Worm (Caenorhabditis elegans) whole organism, L2 larva: Measurements from ENCODE around the gene ZK1010.8.
A peak's percentile ranks its signal among the peaks of the same experiment; 100 is the strongest.

Source experiments
- C34F6.9 ChIP-seq: fragments of 150-350 bp; optimal IDR thresholded peaks from 2 replicates; lab custom pipeline; 2014; ENCODE audit warnings: missing biosample characterization, missing genetic modification characterization
- aly-2 ChIP-seq: fragments of 150-350 bp; optimal IDR thresholded peaks from 2 replicates; lab custom pipeline; 2014; ENCODE audit warnings: missing biosample characterization, missing genetic modification characterization
- ama-1 ChIP-seq: fragments of 150-350 bp; optimal IDR thresholded peaks from 2 replicates; lab custom pipeline; 2018; ENCODE audit warnings: inconsistent platforms
- ceh-82 ChIP-seq: fragments of 150-350 bp; optimal IDR thresholded peaks from 2 replicates; lab custom pipeline; 2014; ENCODE audit warnings: missing biosample characterization, missing genetic modification characterization
- crh-2 ChIP-seq: sonication (generic microtip); optimal IDR thresholded peaks from 2 replicates; lab custom pipeline; 2017; ENCODE audit warnings: missing biosample characterization, missing genetic modification characterization
- dmd-4 ChIP-seq: sonication (generic microtip); optimal IDR thresholded peaks from 2 replicates; lab custom pipeline; 2017; ENCODE audit warnings: missing biosample characterization, missing genetic modification characterization
- fos-1 ChIP-seq: fragments of 150-350 bp; optimal IDR thresholded peaks from 2 replicates; lab custom pipeline; 2014; ENCODE audit warnings: missing biosample characterization, missing genetic modification characterization
- gmeb-1 ChIP-seq: fragments of 150-350 bp; optimal IDR thresholded peaks from 2 replicates; lab custom pipeline; 2014; ENCODE audit warnings: missing biosample characterization, missing genetic modification characterization
- lin-11 ChIP-seq: fragments of 150-350 bp; sonication (generic microtip); optimal IDR thresholded peaks from 2 replicates; lab custom pipeline; 2014; ENCODE audit warnings: missing biosample characterization, missing genetic modification characterization, inconsistent platforms, mixed read lengths
- lin-13 ChIP-seq: fragments of 150-350 bp; optimal IDR thresholded peaks from 2 replicates; lab custom pipeline; 2014; ENCODE audit warnings: missing biosample characterization, missing genetic modification reagents, missing genetic modification characterization
- lin-39 ChIP-seq: fragments of 150-350 bp; optimal IDR thresholded peaks from 2 replicates; lab custom pipeline; 2014; ENCODE audit warnings: missing biosample characterization, missing genetic modification reagents, missing genetic modification characterization
- lsy-2 ChIP-seq, 2 experiments: fragments of 150-350 bp in 1 of 2; sonication (generic microtip) in 1 of 2; optimal IDR thresholded peaks; 2 replicates each; lab custom pipeline; 2014 to 2017; ENCODE audit warnings: missing biosample characterization in 2 of 2, missing genetic modification characterization in 2 of 2
- mab-5 ChIP-seq: fragments of 150-350 bp; optimal IDR thresholded peaks from 2 replicates; lab custom pipeline; 2014; ENCODE audit warnings: missing biosample characterization, missing genetic modification characterization
- mbf-1 ChIP-seq: sonication (generic microtip); optimal IDR thresholded peaks from 2 replicates; lab custom pipeline; 2017; ENCODE audit warnings: missing biosample characterization, missing genetic modification characterization
- mdl-1 ChIP-seq, 2 experiments: fragments of 150-350 bp in 1 of 2; sonication (generic microtip) in 1 of 2; optimal IDR thresholded peaks; 2 replicates each; lab custom pipeline; 2017; ENCODE audit warnings: missing biosample characterization in 2 of 2, missing genetic modification characterization in 2 of 2
- nhr-10 ChIP-seq: sonication (generic microtip); optimal IDR thresholded peaks from 2 replicates; lab custom pipeline; 2017; ENCODE audit warnings: missing biosample characterization, missing genetic modification characterization
- nhr-11 ChIP-seq: fragments of 150-350 bp; optimal IDR thresholded peaks from 2 replicates; lab custom pipeline; 2014; ENCODE audit warnings: missing biosample characterization, missing genetic modification characterization
- nhr-12 ChIP-seq: fragments of 150-350 bp; optimal IDR thresholded peaks from 2 replicates; lab custom pipeline; 2014; ENCODE audit warnings: missing biosample characterization, missing genetic modification characterization
- nhr-129 ChIP-seq: fragments of 150-350 bp; optimal IDR thresholded peaks from 2 replicates; lab custom pipeline; 2014; ENCODE audit warnings: missing biosample characterization, missing genetic modification characterization
- nhr-23 ChIP-seq: fragments of 150-350 bp; optimal IDR thresholded peaks from 2 replicates; lab custom pipeline; 2014; ENCODE audit warnings: missing biosample characterization, missing genetic modification reagents, missing genetic modification characterization
- nhr-6 ChIP-seq: fragments of 150-350 bp; optimal IDR thresholded peaks from 2 replicates; lab custom pipeline; 2014; ENCODE audit warnings: missing biosample characterization, missing genetic modification characterization
- nhr-77 ChIP-seq: fragments of 150-350 bp; optimal IDR thresholded peaks from 2 replicates; lab custom pipeline; 2014; ENCODE audit warnings: missing biosample characterization, missing genetic modification characterization
- peb-1 ChIP-seq: fragments of 150-350 bp; optimal IDR thresholded peaks from 2 replicates; lab custom pipeline; 2014; ENCODE audit warnings: missing biosample characterization, missing genetic modification characterization
- sem-4 ChIP-seq: fragments of 150-350 bp; optimal IDR thresholded peaks from 2 replicates; lab custom pipeline; 2014; ENCODE audit warnings: missing biosample characterization, missing genetic modification reagents, missing genetic modification characterization
- sma-3 ChIP-seq: sonication (generic microtip); optimal IDR thresholded peaks from 2 replicates; lab custom pipeline; 2016; ENCODE audit warnings: missing genetic modification reagents, missing genetic modification characterization, missing compliant biosample characterization
- sma-9 ChIP-seq, 2 experiments: fragments of 150-350 bp in 1 of 2; sonication (generic microtip) in 1 of 2; optimal IDR thresholded peaks; 2 replicates each; lab custom pipeline; 2014 to 2016; ENCODE audit warnings: missing genetic modification characterization in 2 of 2, mild to moderate bottlenecking in 1 of 2, missing biosample characterization in 1 of 2, missing compliant biosample characterization in 1 of 2, missing genetic modification reagents in 1 of 2, moderate library complexity in 1 of 2
- unc-55 ChIP-seq: fragments of 150-350 bp; sonication (generic microtip); optimal IDR thresholded peaks from 3 replicates; lab custom pipeline; 2014; ENCODE audit warnings: missing biosample characterization, missing genetic modification reagents, missing genetic modification characterization
- unc-62 ChIP-seq: fragments of 150-350 bp; optimal IDR thresholded peaks from 2 replicates; lab custom pipeline; 2014; ENCODE audit warnings: missing biosample characterization, missing genetic modification reagents, missing genetic modification characterization
- ztf-1 ChIP-seq: fragments of 200-800 bp; sonication (Bioruptor generic); conservative IDR thresholded peaks from 2 replicates; pipeline ENCODE4 v1.3.6; 2022; ENCODE audit warnings: missing genetic modification characterization, missing compliant biosample characterization
- ztf-11 ChIP-seq: sonication (generic microtip); optimal IDR thresholded peaks from 2 replicates; lab custom pipeline; 2017; ENCODE audit warnings: missing biosample characterization, missing genetic modification characterization

The ZK1010.8 gene

ce11 chrIII:13000457-13000856, at the start of gene ZK1010.8:
ZK1010.8 (minus strand) TSS chrIII:13000670.
- peak; percentile 54 for TF ChIP-seq fos-1 (tag; lab: Kevin White, UChicago)
- no peak for TF ChIP-seq nhr-6 (tag; lab: Kevin White, UChicago)

ce11 chrIII:13049956-13050355, 49.5 kb upstream of the ZK1010.8 start:
- TF ChIP-seq aly-2 (tag; lab: Kevin White, UChicago), result no peak
- TF ChIP-seq nhr-10 (tag; lab: Kevin White, UChicago), result no peak
- no peak for TF ChIP-seq nhr-129 (tag; lab: Kevin White, UChicago)
- no peak for TF ChIP-seq ceh-82
- no peak for TF ChIP-seq ama-1 (lab: Kevin White, UChicago)

- TF ChIP-seq mab-5 (tag; lab: Kevin White, UChicago) (no peak), ceh-82 (no peak), mbf-1 (tag; lab: Kevin White, UChicago) (no peak), peb-1 (tag; lab: Kevin White, UChicago) (no peak)
Measured at ce11 chrIII:13039739-13040138, 39.3 kb upstream of the ZK1010.8 start, which contains the start of gene F54F12.2. F54F12.2 (plus strand) TSS chrIII:13040039.

ce11 chrIII:13032429-13033018, 32.1 kb upstream of the ZK1010.8 start:
- TF ChIP-seq nhr-129 (tag; lab: Kevin White, UChicago) (no peak), sma-3 (GFP tag; lab: Kevin White, UChicago) (no peak), nhr-10 (tag; lab: Kevin White, UChicago) (no peak), peb-1 (tag; lab: Kevin White, UChicago) (no peak), lin-11 (tag; lab: Kevin White, UChicago) (no peak), sma-9 (GFP tag; optimal IDR thresholded peaks at IDR 0.05; lab: Kevin White, UChicago) (no peak), sma-9 (tag; optimal IDR thresholded peaks at IDR 0.05; lab: Kevin White, UChicago) (no peak), unc-62 (no peak), nhr-23 (tag; lab: Kevin White, UChicago) (no peak), ztf-11 (tag; lab: Kevin White, UChicago) (no peak), fos-1 (tag; lab: Kevin White, UChicago) (no peak), mdl-1 (tag; optimal IDR thresholded peaks at IDR 0.05; lab: Kevin White, UChicago) (no peak), nhr-11 (tag; lab: Kevin White, UChicago) (no peak), ama-1 (lab: Kevin White, UChicago) (no peak), ztf-1 (no peak), lsy-2 (tag; optimal IDR thresholded peaks at IDR 0.05; lab: Kevin White, UChicago) (no peak), sem-4 (tag; lab: Kevin White, UChicago) (no peak), dmd-4 (tag; lab: Kevin White, UChicago) (no peak), C34F6.9 (tag; lab: Kevin White, UChicago) (no peak), gmeb-1 (tag; lab: Kevin White, UChicago) (no peak)
- TF ChIP-seq, all 48 proteins: peak for 0

- TF ChIP-seq fos-1 (tag; lab: Kevin White, UChicago) (no peak), unc-55 (GFP tag; lab: Kevin White, UChicago) (no peak), gmeb-1 (tag; lab: Kevin White, UChicago) (no peak), crh-2 (tag; lab: Kevin White, UChicago) (no peak), dmd-4 (tag; lab: Kevin White, UChicago) (no peak), lin-13 (GFP tag; lab: Kevin White, UChicago) (no peak), sem-4 (tag; lab: Kevin White, UChicago) (no peak), C34F6.9 (tag; lab: Kevin White, UChicago) (no peak), lin-11 (tag; lab: Kevin White, UChicago) (no peak), peb-1 (tag; lab: Kevin White, UChicago) (no peak), lin-39 (tag; lab: Kevin White, UChicago) (no peak), nhr-12 (no peak), ama-1 (lab: Kevin White, UChicago) (no peak), mab-5 (tag; lab: Kevin White, UChicago) (no peak), nhr-77 (tag; lab: Kevin White, UChicago) (no peak), ceh-82 (no peak), ztf-11 (tag; lab: Kevin White, UChicago) (no peak)
Measured at ce11 chrIII:13031701-13032100, 31.2 kb upstream of the ZK1010.8 start, which contains the start of gene F14F7.5. F14F7.5 (plus strand) TSS chrIII:13032001.
